Worm (Caenorhabditis elegans) whole organism, midembryonic: ENCODE results near the gene F38B7.2.

Experiments
- T22C8.4 ChIP-seq: fragments of 200-800 bp; sonication (Bioruptor generic); IDR thresholded peaks from 2 replicates; pipeline ENCODE4 v1.3.6; 2022; ENCODE audit warnings: missing genetic modification characterization, missing compliant biosample characterization
- cog-1 ChIP-seq: sonication (generic microtip); optimal IDR thresholded peaks from 2 replicates; lab custom pipeline; 2016; ENCODE audit warnings: missing genetic modification characterization, missing compliant biosample characterization
- flt-1 ChIP-seq: fragments of 200-800 bp; sonication (Bioruptor generic); IDR thresholded peaks from 2 replicates; pipeline ENCODE4 v1.3.6; 2022; ENCODE audit warnings: missing genetic modification characterization, missing compliant biosample characterization
- klf-2 ChIP-seq: fragments of 200-800 bp; sonication (Bioruptor generic); conservative IDR thresholded peaks from 2 replicates; pipeline ENCODE4 v1.3.6; 2022; ENCODE audit warnings: missing genetic modification reagents, missing genetic modification characterization, missing compliant biosample characterization
- med-1 ChIP-seq: sonication (generic microtip); optimal IDR thresholded peaks from 2 replicates; lab custom pipeline; 2017; ENCODE audit warnings: missing genetic modification characterization, mild to moderate bottlenecking, missing compliant biosample characterization, antibody characterized with exemption, missing genetic modification reagents; ENCODE audit not compliant: insufficient read depth
- ref-1 ChIP-seq: fragments of 200-800 bp; sonication (Bioruptor generic); conservative IDR thresholded peaks from 2 replicates; pipeline ENCODE4 v1.3.6; 2022; ENCODE audit warnings: missing genetic modification reagents, missing genetic modification characterization, missing compliant biosample characterization
- tab-1 ChIP-seq: fragments of 200-800 bp; sonication (Bioruptor generic); IDR thresholded peaks from 2 replicates; pipeline ENCODE4 v1.3.6; 2022; ENCODE audit warnings: missing genetic modification characterization, missing compliant biosample characterization
- ztf-23 ChIP-seq: fragments of 200-800 bp; sonication (Bioruptor generic); IDR thresholded peaks from 2 replicates; pipeline ENCODE4 v1.3.6; 2022; ENCODE audit warnings: missing genetic modification reagents, missing genetic modification characterization, missing compliant biosample characterization
- ztf-29 ChIP-seq: fragments of 200-800 bp; sonication (Bioruptor generic); IDR thresholded peaks from 2 replicates; pipeline ENCODE4 v1.3.6; 2022; ENCODE audit warnings: missing genetic modification reagents, missing genetic modification characterization, missing compliant biosample characterization

F38B7.2 gene

DNA sequence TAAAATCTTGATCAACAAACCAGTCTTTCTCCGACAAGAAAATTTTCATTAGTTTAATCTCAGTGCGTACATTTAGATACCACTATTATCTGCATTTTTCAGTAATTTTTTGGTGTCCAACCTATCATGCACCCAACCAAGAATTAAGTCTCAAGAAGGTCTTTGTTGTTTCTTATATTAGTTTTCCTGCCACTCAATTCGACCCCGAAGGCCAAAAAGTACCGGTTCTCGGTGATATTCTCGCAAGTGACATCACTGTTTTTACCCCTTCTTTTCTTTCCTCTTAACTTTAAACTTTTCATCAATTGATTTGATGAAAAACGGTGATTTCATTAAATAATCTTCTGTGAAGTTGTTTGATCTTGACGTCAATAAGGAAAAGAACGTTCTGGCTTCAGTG, at the start of gene F38B7.2:
TSS of gene F38B7.2 (plus strand) at position 400 of the 400 bp plus-strand sequence.
- no peak for TF ChIP-seq T22C8.4
- no peak for TF ChIP-seq ref-1 (GFP tag; lab: Robert Waterston, UW)
- no peak for TF ChIP-seq med-1
- no peak for TF ChIP-seq klf-2 (GFP tag; lab: Robert Waterston, UW)
- no peak for TF ChIP-seq cog-1 (tag; lab: Kevin White, UChicago)
- no peak for TF ChIP-seq flt-1 (GFP tag; lab: Robert Waterston, UW)
- TF ChIP-seq ztf-23, result no peak
- TF ChIP-seq ztf-29 (GFP tag; lab: Robert Waterston, UW), result no peak
- TF ChIP-seq tab-1, result no peak

ce11 chrV:11496283-11496682, 47.5 kb upstream of the F38B7.2 start, which contains the start of gene htrl-1:
TSS of gene htrl-1 (minus strand) at chrV:11496383.
- TF ChIP-seq ztf-23 (no peak), T22C8.4 (no peak), klf-2 (GFP tag; lab: Robert Waterston, UW) (no peak), ref-1 (GFP tag; lab: Robert Waterston, UW) (no peak), ztf-29 (GFP tag; lab: Robert Waterston, UW) (no peak), cog-1 (tag; lab: Kevin White, UChicago) (no peak), tab-1 (no peak), flt-1 (GFP tag; lab: Robert Waterston, UW) (no peak)

DNA sequence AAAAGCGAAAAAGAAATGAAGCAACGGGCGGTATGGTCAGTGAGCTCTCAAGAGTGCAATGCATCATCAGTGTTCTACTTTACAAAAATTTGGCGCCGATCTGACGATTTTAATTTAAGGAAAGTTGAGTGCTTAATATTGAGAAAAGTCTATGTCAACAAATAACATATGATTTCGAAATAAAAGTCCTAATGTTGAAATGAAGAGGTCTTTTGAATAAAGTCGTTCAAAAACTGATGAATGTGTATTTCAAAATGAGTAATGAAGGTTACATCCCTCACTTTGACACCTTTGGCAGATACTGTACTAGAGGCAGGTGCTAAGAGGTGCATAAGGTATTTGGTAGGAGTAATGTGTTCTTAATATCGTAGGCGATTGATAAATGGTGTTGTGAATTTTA, 46.3 kb upstream of the F38B7.2 start:
- TF ChIP-seq med-1 (no peak), ztf-23 (no peak), cog-1 (tag; lab: Kevin White, UChicago) (no peak), flt-1 (GFP tag; lab: Robert Waterston, UW) (no peak), klf-2 (GFP tag; lab: Robert Waterston, UW) (no peak), tab-1 (no peak), T22C8.4 (no peak), ztf-29 (GFP tag; lab: Robert Waterston, UW) (no peak), ref-1 (GFP tag; lab: Robert Waterston, UW) (no peak)

DNA sequence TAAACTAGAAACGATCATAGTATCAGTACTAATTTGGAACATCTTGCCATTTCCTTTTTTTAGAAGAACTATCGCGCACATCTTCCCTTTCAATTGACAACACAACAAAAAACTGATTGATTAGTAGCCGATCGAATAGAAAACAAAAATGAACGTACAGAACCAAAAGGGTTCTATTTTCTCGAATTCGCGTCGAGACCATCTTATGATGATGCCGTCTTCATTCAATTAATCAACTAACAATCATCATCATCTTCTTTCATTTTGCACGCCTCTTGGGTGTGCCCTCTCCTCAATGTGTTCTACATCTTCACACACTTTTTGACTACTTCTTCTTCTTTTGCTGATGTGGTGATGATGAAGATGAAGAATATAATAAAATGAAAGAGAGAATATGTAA, 44.0 kb upstream of the F38B7.2 start:
- no peak for TF ChIP-seq cog-1 (tag; lab: Kevin White, UChicago)
- TF ChIP-seq ztf-29 (GFP tag; lab: Robert Waterston, UW), result no peak
- TF ChIP-seq T22C8.4, result no peak
- no peak for TF ChIP-seq flt-1 (GFP tag; lab: Robert Waterston, UW)
- no peak for TF ChIP-seq ztf-23
- TF ChIP-seq klf-2 (GFP tag; lab: Robert Waterston, UW), result no peak
- no peak for TF ChIP-seq med-1
- no peak for TF ChIP-seq tab-1
- no peak for TF ChIP-seq ref-1 (GFP tag; lab: Robert Waterston, UW)

DNA sequence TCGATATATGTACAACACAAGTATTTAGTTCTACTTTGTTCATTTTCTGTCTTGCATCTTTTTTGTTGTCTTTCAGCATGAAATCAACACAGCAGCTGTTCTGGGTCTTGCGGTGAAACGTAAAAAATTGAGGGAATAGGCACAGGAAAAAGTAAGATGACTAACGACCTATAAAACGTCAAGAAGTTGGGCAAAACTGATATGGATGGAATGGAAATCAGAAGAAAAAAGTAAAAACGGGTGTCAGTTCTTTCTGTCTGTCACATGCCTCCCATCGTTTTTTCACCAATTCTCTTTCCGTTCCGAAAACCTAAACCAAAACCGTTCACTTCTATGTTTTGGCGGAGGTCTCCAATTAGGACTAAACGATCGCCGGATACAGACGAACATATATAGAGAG, 42.8 kb upstream of the F38B7.2 start:
- TF ChIP-seq ztf-23 (no peak), cog-1 (tag; lab: Kevin White, UChicago) (no peak), ztf-29 (GFP tag; lab: Robert Waterston, UW) (no peak), klf-2 (GFP tag; lab: Robert Waterston, UW) (no peak), med-1 (no peak), flt-1 (GFP tag; lab: Robert Waterston, UW) (no peak), tab-1 (no peak), T22C8.4 (no peak), ref-1 (GFP tag; lab: Robert Waterston, UW) (no peak)

DNA sequence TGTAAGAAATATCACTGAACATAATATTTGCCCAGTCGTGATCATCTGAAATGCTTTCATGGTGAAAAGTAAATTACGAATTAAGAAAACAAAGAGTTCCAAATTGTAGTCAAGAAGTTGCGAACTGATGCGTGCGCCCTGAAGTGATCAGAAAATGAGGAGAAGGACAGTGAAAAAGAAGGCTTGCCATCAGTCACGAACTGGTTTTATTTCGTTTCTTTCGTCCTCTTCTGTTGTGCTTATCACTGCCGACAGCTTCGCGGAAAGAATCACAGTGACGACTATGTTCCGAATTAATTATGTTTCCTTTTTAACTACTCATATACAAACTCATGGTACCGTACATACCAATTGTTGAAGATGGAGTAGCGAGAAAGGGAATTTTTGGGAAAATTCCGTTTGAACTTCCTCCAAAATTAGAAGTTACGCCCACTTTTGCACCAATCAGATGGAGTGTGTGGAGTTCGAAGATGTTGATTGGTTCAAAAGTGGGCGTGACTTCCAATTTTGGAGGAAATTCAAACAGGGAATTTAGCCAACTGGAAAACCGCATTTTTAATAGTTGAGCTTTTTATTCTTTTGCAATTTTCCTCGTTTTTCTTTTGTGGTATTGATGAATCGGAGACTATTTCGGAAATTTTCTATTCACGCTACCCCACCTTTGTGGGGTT, 40.5 kb upstream of the F38B7.2 start, which contains the start of gene C55A6.12:
TSS of gene C55A6.12 (minus strand) at position 51 of the 671 bp plus-strand sequence.
- TF ChIP-seq flt-1 (GFP tag; lab: Robert Waterston, UW) (no peak), ztf-23 (0 out of 2 replicates have a peak, but pooled peaks have one; percentile 32), med-1 (no peak)

- 0 out of 2 replicates have a peak, but pooled peaks have one; percentile 24 for TF ChIP-seq flt-1 (GFP tag; lab: Robert Waterston, UW)
- peak; percentile 1 for TF ChIP-seq cog-1 (tag; lab: Kevin White, UChicago)
- 0 out of 2 replicates have a peak, but pooled peaks have one; percentile 39 for TF ChIP-seq tab-1
- peak; percentile 68; the same call in 1 of the 2 replicates for TF ChIP-seq ztf-23
Observed at ce11 chrV:11504853-11505397, 38.8 kb upstream of the F38B7.2 start, which contains the start of the genes C55A6.1 and C55A6.10. TSS of gene C55A6.1 (minus strand) at chrV:11504968. TSS of gene C55A6.10 (plus strand) at chrV:11505347.

DNA sequence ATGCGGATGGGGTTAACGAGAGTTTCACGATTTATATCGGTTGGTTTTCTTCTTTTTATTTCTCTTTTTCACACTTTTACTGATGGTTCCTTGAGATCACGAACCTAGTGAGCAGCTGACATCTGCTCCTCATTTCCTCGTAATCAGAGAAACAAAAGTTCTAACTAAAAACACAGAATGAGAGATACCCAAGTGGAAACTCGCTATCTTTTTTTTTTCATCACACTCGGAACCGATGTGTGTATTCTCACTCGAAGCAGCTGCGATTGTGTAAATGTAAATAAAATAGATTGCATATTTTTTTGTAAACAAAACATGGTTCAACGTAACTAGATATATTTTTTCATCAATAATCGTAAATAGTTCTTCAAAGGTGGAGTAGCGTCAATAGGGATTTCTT, 37.4 kb upstream of the F38B7.2 start:
- TF ChIP-seq cog-1 (tag; lab: Kevin White, UChicago), result no peak
- TF ChIP-seq flt-1 (GFP tag; lab: Robert Waterston, UW), result no peak
- no peak for TF ChIP-seq T22C8.4
- TF ChIP-seq klf-2 (GFP tag; lab: Robert Waterston, UW), result no peak
- no peak for TF ChIP-seq med-1
- TF ChIP-seq ztf-29 (GFP tag; lab: Robert Waterston, UW), result no peak
- TF ChIP-seq tab-1, result no peak
- no peak for TF ChIP-seq ref-1 (GFP tag; lab: Robert Waterston, UW)
- no peak for TF ChIP-seq ztf-23

- TF ChIP-seq flt-1 (GFP tag; lab: Robert Waterston, UW) (no peak), klf-2 (GFP tag; lab: Robert Waterston, UW) (no peak), cog-1 (tag; lab: Kevin White, UChicago) (no peak), ztf-29 (GFP tag; lab: Robert Waterston, UW) (no peak), med-1 (no peak), ztf-23 (no peak), tab-1 (no peak), T22C8.4 (no peak), ref-1 (GFP tag; lab: Robert Waterston, UW) (no peak)
Observed at ce11 chrV:11508773-11509172, 35.0 kb upstream of the F38B7.2 start, which contains the start of gene ttll-5. TSS of gene ttll-5 (plus strand) at chrV:11509060.

- no peak for TF ChIP-seq ztf-23
- TF ChIP-seq klf-2 (GFP tag; lab: Robert Waterston, UW), result no peak
- TF ChIP-seq tab-1, result no peak
- TF ChIP-seq med-1, result no peak
- TF ChIP-seq cog-1 (tag; lab: Kevin White, UChicago), result no peak
- no peak for TF ChIP-seq flt-1 (GFP tag; lab: Robert Waterston, UW)
- no peak for TF ChIP-seq ref-1 (GFP tag; lab: Robert Waterston, UW)
- TF ChIP-seq ztf-29 (GFP tag; lab: Robert Waterston, UW), result no peak
- TF ChIP-seq T22C8.4, result no peak
Observed at ce11 chrV:11513432-11513831, 30.3 kb upstream of the F38B7.2 start, which contains the start of gene C55A6.3. TSS of gene C55A6.3 (minus strand) at chrV:11513532.
